Fruit fly (Drosophila melanogaster) S2 (cell line): ENCODE data around the gene Dhdds.

Source experiments
- CG8478 ChIP-seq: fragments of >200 bp; optimal IDR thresholded peaks from 2 replicates; lab custom pipeline; 2018
- CTCF ChIP-seq, 2 experiments: fragments of >200 bp; optimal IDR thresholded peaks; 2 replicates each; lab custom pipeline; 2018

DNA sequence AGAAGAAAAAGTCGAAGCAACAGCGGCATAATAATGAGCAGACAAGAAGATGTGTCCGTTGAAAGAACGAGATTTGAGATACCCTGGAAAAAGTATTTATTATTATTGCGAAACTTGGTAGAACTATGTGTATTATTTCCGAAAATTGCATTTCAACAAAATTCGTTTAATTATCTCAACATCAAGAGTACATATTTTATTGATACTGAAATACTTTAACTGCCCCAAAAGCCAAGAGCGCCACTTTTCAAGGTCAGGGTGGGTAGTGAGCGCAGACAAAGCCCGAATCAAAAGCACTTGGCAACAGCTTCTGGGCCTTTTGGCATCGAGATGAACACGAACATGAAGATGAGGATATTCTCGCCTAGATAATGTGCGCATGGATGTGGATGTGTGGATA is 46.1 kb upstream of the Dhdds start:
- no peak for TF ChIP-seq CTCF (optimal IDR thresholded peaks at IDR 0.05; lab: Kevin White, UChicago)
- no peak for TF ChIP-seq CG8478 (lab: Kevin White, UChicago)
